Worm (Caenorhabditis elegans) whole organism, L3 larva: ENCODE results near the gene C06E7.88.

ENCODE experiments used
- ama-1 ChIP-seq: fragments of 150-350 bp; optimal IDR thresholded peaks from 2 replicates; lab custom pipeline; 2018
- egl-27 ChIP-seq: sonication (generic microtip); optimal IDR thresholded peaks from 4 replicates; lab custom pipeline; 2017; ENCODE audit warnings: missing biosample characterization, missing genetic modification reagents, missing genetic modification characterization
- nhr-237 ChIP-seq: fragments of 150-350 bp; optimal IDR thresholded peaks from 2 replicates; lab custom pipeline; 2014; ENCODE audit warnings: missing biosample characterization, missing genetic modification characterization
- nhr-43 ChIP-seq: sonication (generic microtip); optimal IDR thresholded peaks from 2 replicates; lab custom pipeline; 2016; ENCODE audit warnings: mild to moderate bottlenecking, missing genetic modification characterization, missing compliant biosample characterization; ENCODE audit not compliant: poor library complexity, severe bottlenecking
- skn-1 ChIP-seq: fragments of 150-350 bp; optimal IDR thresholded peaks from 2 replicates; lab custom pipeline; 2014; ENCODE audit warnings: missing biosample characterization, missing genetic modification characterization
- snpc-4 ChIP-seq: fragments of 150-350 bp; optimal IDR thresholded peaks from 2 replicates; lab custom pipeline; 2014; ENCODE audit warnings: missing biosample characterization, missing genetic modification characterization
- tbx-2 ChIP-seq: sonication (generic microtip); optimal IDR thresholded peaks from 2 replicates; lab custom pipeline; 2016; ENCODE audit warnings: mild to moderate bottlenecking, missing genetic modification characterization, missing compliant biosample characterization
- unc-39 ChIP-seq: sonication (generic microtip); optimal IDR thresholded peaks from 4 replicates; lab custom pipeline; 2017; ENCODE audit warnings: missing biosample characterization, missing genetic modification characterization

DNA sequence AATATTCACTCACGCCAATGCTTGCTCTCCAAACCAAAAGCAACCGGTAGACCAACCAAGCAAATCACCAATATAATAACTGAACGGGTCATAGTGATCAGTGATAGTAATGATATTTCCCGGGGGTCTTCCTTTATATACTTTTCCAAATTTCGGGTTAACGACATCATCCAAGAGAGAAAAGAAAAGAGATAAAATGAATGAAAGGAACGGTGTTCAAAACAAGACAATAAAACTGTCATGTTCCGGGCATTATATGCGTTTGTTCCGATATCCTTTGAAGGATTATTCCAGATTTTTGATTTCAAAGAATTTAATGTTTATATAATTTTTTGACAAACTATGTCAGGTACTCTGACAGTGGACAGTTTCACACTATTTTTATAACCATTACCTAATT lies at the start of gene C06E7.88:
- TF ChIP-seq nhr-43 (tag; lab: Kevin White, UChicago) (no peak), egl-27 (no peak), ama-1 (lab: Kevin White, UChicago) (no peak), snpc-4 (tag; lab: Kevin White, UChicago) (no peak), nhr-237 (no peak), unc-39 (tag; lab: Kevin White, UChicago) (no peak), skn-1 (tag; lab: Kevin White, UChicago) (no peak), tbx-2 (no peak)
